Worm (Caenorhabditis elegans): ENCODE results near the gene srh-204.
A peak's percentile ranks its signal among the peaks of the same experiment; 100 is the strongest.

The srh-204 gene

DNA sequence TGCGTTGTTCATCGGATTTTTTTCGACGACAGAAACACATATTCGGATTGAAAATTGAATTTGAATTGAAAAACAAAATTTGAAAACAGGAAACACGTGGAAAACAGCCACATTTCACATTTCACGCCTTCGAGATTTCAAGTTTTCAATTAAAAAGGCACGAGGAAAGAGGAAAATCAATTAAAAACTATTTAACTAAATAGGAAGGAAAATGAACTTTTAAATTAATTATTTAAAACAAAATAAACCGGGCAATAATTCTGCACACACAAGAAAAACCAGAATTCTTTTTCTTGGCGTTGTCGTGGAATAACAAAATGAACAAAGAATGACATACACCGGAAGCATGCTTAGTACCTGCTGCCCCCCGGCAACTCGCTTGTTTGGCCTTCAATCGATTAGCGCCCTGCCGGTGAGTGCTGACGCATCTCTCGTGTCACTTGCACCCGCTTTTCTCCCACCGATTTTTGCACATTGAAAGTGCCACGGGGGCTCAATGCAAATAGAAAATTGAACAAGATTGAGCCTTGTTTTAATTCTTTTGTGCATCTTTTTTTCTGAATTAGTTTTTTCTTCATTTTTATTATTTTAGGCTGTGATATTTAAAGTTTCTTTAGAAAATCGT is 45.5 kb downstream of the srh-204 start, which contains the start of gene Y45G5AM.9:
TSS of gene Y45G5AM.9 (minus strand) at position 51 of the 625 bp plus-strand sequence.
- TF ChIP-seq nhr-76 (tag; optimal IDR thresholded peaks at IDR 0.05) = peak; percentile 5
- TF ChIP-seq unc-39 (tag; optimal IDR thresholded peaks at IDR 0.05) = no peak
- no peak for TF ChIP-seq bed-3 (GFP tag; optimal IDR thresholded peaks at IDR 0.05)
- TF ChIP-seq hlh-1 (tag; optimal IDR thresholded peaks at IDR 0.05) = peak; percentile 8
- peak; percentile 69 for TF ChIP-seq mls-2 (tag; optimal IDR thresholded peaks at IDR 0.05)
- TF ChIP-seq flh-1 (GFP tag; optimal IDR thresholded peaks at IDR 0.05) = no peak
- TF ChIP-seq sem-2 (GFP tag; optimal IDR thresholded peaks at IDR 0.05) = peak; percentile 3
- no peak for TF ChIP-seq blmp-1 (tag; optimal IDR thresholded peaks at IDR 0.05)
- peak; percentile 67 for TF ChIP-seq nhr-237 (tag; optimal IDR thresholded peaks at IDR 0.05)
- peak; percentile 74 for TF ChIP-seq ceh-43 (GFP tag; optimal IDR thresholded peaks at IDR 0.05)
- TF ChIP-seq nhr-28 (tag; optimal IDR thresholded peaks at IDR 0.05) = no peak
- no peak for TF ChIP-seq nhr-12 (tag; optimal IDR thresholded peaks at IDR 0.05)
- TF ChIP-seq ceh-39 (tag; optimal IDR thresholded peaks at IDR 0.05) = peak; percentile 34
- TF ChIP-seq lin-32 (GFP tag; optimal IDR thresholded peaks at IDR 0.05) = no peak
- TF ChIP-seq lsy-2 (tag; optimal IDR thresholded peaks at IDR 0.05) = peak; percentile 71
- TF ChIP-seq nhr-2 (tag; optimal IDR thresholded peaks at IDR 0.05) = no peak
- TF ChIP-seq unc-62 (GFP tag; optimal IDR thresholded peaks at IDR 0.05) = peak; percentile 11
- TF ChIP-seq drap-1 (GFP tag; optimal IDR thresholded peaks at IDR 0.05) = peak; percentile 63
- peak; percentile 3 for TF ChIP-seq tbx-8 (GFP tag; optimal IDR thresholded peaks at IDR 0.05)
- TF ChIP-seq ces-1 (GFP tag; optimal IDR thresholded peaks at IDR 0.05) = peak; percentile 34
- no peak for TF ChIP-seq ztf-11 (tag; optimal IDR thresholded peaks at IDR 0.05)
- no peak for TF ChIP-seq zip-8 (tag; optimal IDR thresholded peaks at IDR 0.05)
- peak; percentile 92 for TF ChIP-seq ham-2 (GFP tag; optimal IDR thresholded peaks at IDR 0.05)
- TF ChIP-seq snpc-4 (tag; optimal IDR thresholded peaks at IDR 0.05) = no peak
- TF ChIP-seq ceh-83 (GFP tag; optimal IDR thresholded peaks at IDR 0.05) = no peak
- no peak for TF ChIP-seq elt-3 (tag; optimal IDR thresholded peaks at IDR 0.05)
- TF ChIP-seq mep-1 (tag; optimal IDR thresholded peaks at IDR 0.05) = peak; percentile 83
- no peak for TF ChIP-seq mab-5 (tag; optimal IDR thresholded peaks at IDR 0.05)
- TF ChIP-seq unc-120 (tag; optimal IDR thresholded peaks at IDR 0.05; ENCODE audit: poor library complexity, severe bottlenecking) = peak; percentile 83
- no peak for TF ChIP-seq elt-1 (tag; optimal IDR thresholded peaks at IDR 0.05; ENCODE audit: borderline replicate concordance, insufficient read depth)
- peak; percentile 86 for TF ChIP-seq lin-13 (tag; optimal IDR thresholded peaks at IDR 0.05)
- TF ChIP-seq cnd-1 (tag; optimal IDR thresholded peaks at IDR 0.05) = peak; percentile 66
- TF ChIP-seq sptf-1 (tag; optimal IDR thresholded peaks at IDR 0.05) = peak; percentile 78
- TF ChIP-seq M03D4.4 (tag; optimal IDR thresholded peaks at IDR 0.05) = peak; percentile 74
- peak; percentile 76 for TF ChIP-seq pha-4 (tag; optimal IDR thresholded peaks at IDR 0.05)

ce11 chrV:4192688-4193471 is 47.3 kb downstream of the srh-204 start:
- TF ChIP-seq mep-1 (tag; optimal IDR thresholded peaks at IDR 0.05) = peak; percentile 1
- no peak for TF ChIP-seq mab-5 (tag; optimal IDR thresholded peaks at IDR 0.05)
- peak; percentile 59 for TF ChIP-seq mls-2 (tag; optimal IDR thresholded peaks at IDR 0.05)
- no peak for TF ChIP-seq drap-1 (GFP tag; optimal IDR thresholded peaks at IDR 0.05)
- TF ChIP-seq hlh-1 (tag; optimal IDR thresholded peaks at IDR 0.05) = no peak
- TF ChIP-seq ces-1 (GFP tag; optimal IDR thresholded peaks at IDR 0.05) = peak; percentile 90
- peak; percentile 18 for TF ChIP-seq cnd-1 (tag; optimal IDR thresholded peaks at IDR 0.05)
- no peak for TF ChIP-seq elt-3 (tag; optimal IDR thresholded peaks at IDR 0.05)
- TF ChIP-seq sptf-1 (tag; optimal IDR thresholded peaks at IDR 0.05) = peak; percentile 43
- TF ChIP-seq nhr-28 (tag; optimal IDR thresholded peaks at IDR 0.05) = no peak
- TF ChIP-seq unc-120 (tag; optimal IDR thresholded peaks at IDR 0.05; ENCODE audit: poor library complexity, severe bottlenecking) = peak; percentile 24
- no peak for TF ChIP-seq ztf-11 (tag; optimal IDR thresholded peaks at IDR 0.05)
- no peak for TF ChIP-seq M03D4.4 (tag; optimal IDR thresholded peaks at IDR 0.05)
- TF ChIP-seq tbx-8 (GFP tag; optimal IDR thresholded peaks at IDR 0.05) = no peak
- no peak for TF ChIP-seq unc-62 (GFP tag; optimal IDR thresholded peaks at IDR 0.05)
- TF ChIP-seq elt-1 (tag; optimal IDR thresholded peaks at IDR 0.05; ENCODE audit: borderline replicate concordance, insufficient read depth) = no peak
- TF ChIP-seq lin-13 (tag; optimal IDR thresholded peaks at IDR 0.05) = no peak
- TF ChIP-seq zip-8 (tag; optimal IDR thresholded peaks at IDR 0.05) = no peak

Measured in whole organism, mixed stage, embryonic.